Worm (Caenorhabditis elegans) whole organism, midembryonic: ENCODE measurements around the gene spig-7.

Experiments used
- klf-2 ChIP-seq: fragments of 200-800 bp; sonication (Bioruptor generic); conservative IDR thresholded peaks from 2 replicates; pipeline ENCODE4 v1.3.6; 2022; ENCODE audit warnings: missing genetic modification reagents, missing genetic modification characterization, missing compliant biosample characterization
- med-1 ChIP-seq: sonication (generic microtip); optimal IDR thresholded peaks from 2 replicates; lab custom pipeline; 2017; ENCODE audit warnings: missing genetic modification characterization, mild to moderate bottlenecking, missing compliant biosample characterization, antibody characterized with exemption, missing genetic modification reagents; ENCODE audit not compliant: insufficient read depth
- tab-1 ChIP-seq: fragments of 200-800 bp; sonication (Bioruptor generic); IDR thresholded peaks from 2 replicates; pipeline ENCODE4 v1.3.6; 2022; ENCODE audit warnings: missing genetic modification characterization, missing compliant biosample characterization
- ztf-23 ChIP-seq: fragments of 200-800 bp; sonication (Bioruptor generic); IDR thresholded peaks from 2 replicates; pipeline ENCODE4 v1.3.6; 2022; ENCODE audit warnings: missing genetic modification reagents, missing genetic modification characterization, missing compliant biosample characterization
- ztf-29 ChIP-seq: fragments of 200-800 bp; sonication (Bioruptor generic); IDR thresholded peaks from 2 replicates; pipeline ENCODE4 v1.3.6; 2022; ENCODE audit warnings: missing genetic modification reagents, missing genetic modification characterization, missing compliant biosample characterization

ce11 chrV:1481742-1482141 lies 12.8 kb upstream of the spig-7 start, which contains the start of gene C38C3.4:
- no peak for TF ChIP-seq tab-1 (GFP tag; lab: Robert Waterston, UW)
- no peak for TF ChIP-seq klf-2 (GFP tag; lab: Robert Waterston, UW)
- TF ChIP-seq ztf-29: no peak
- no peak for TF ChIP-seq ztf-23 (GFP tag; lab: Robert Waterston, UW)
- TF ChIP-seq med-1: no peak
